Fruit fly (Drosophila melanogaster) whole organism: ENCODE data around the gene kuk.

Source experiments
- CG8478 ChIP-seq: fragments of >200 bp; optimal IDR thresholded peaks from 2 replicates; lab custom pipeline; 2018; ENCODE audit warnings: inconsistent platforms
- Dll ChIP-seq: fragments of >200 bp; optimal IDR thresholded peaks from 2 replicates; lab custom pipeline; 2017
- EcR ChIP-seq, 2 experiments: fragments of >200 bp; optimal IDR thresholded peaks; 2 replicates each; lab custom pipeline; 2017; ENCODE audit warnings: missing biosample characterization in 2 of 2, missing genetic modification characterization in 2 of 2, missing genetic modification reagents in 2 of 2
- pan ChIP-seq: fragments of >200 bp; optimal IDR thresholded peaks from 2 replicates; lab custom pipeline; 2017
- psq ChIP-seq: fragments of >200 bp; optimal IDR thresholded peaks from 2 replicates; lab custom pipeline; 2017
- usp ChIP-seq: fragments of >200 bp; optimal IDR thresholded peaks from 2 replicates; lab custom pipeline; 2017; ENCODE audit warnings: missing biosample characterization, missing genetic modification characterization, mixed read lengths

dm6 chr3R:17043570-17043923, 36.5 kb upstream of the kuk start:
- TF ChIP-seq pan = no peak
- TF ChIP-seq EcR (GFP tag; optimal IDR thresholded peaks at IDR 0.05; lab: Kevin White, UChicago) = no peak
- no peak for TF ChIP-seq usp (GFP tag; lab: Kevin White, UChicago)
- no peak for TF ChIP-seq Dll
- TF ChIP-seq CG8478 (lab: Kevin White, UChicago) = no peak
- TF ChIP-seq psq (lab: Kevin White, UChicago) = no peak
